Worm (Caenorhabditis elegans): ENCODE results near the gene K05F1.13.

ce11 chrII:5797348-5797977 is 8.5 kb downstream of the K05F1.13 start, which contains the start of the genes msp-63 and msp-142:
- TF ChIP-seq ama-1 (optimal IDR thresholded peaks at IDR 0.05) (no peak), F13C5.2 (tag; optimal IDR thresholded peaks at IDR 0.05) (no peak), flt-1 (GFP tag; IDR thresholded peaks at IDR 0.05) (no peak), scrt-1 (GFP tag; IDR thresholded peaks at IDR 0.05) (no peak), aly-1 (tag; optimal IDR thresholded peaks at IDR 0.05) (no peak), tbx-37 (GFP tag; conservative IDR thresholded peaks at IDR 0.05) (no peak), tra-4 (tag; optimal IDR thresholded peaks at IDR 0.05) (no peak), hmbx-1 (tag; optimal IDR thresholded peaks at IDR 0.05) (no peak), tbx-11 (GFP tag; IDR thresholded peaks at IDR 0.05) (no peak), ets-7 (tag; optimal IDR thresholded peaks at IDR 0.05) (no peak), B0310.2 (tag; optimal IDR thresholded peaks at IDR 0.05) (no peak)

Data from whole organism, early embryonic.